Worm (Caenorhabditis elegans) whole organism, L2 larva: ENCODE measurements around the gene pah-1.

ENCODE experiments used
- alr-1 ChIP-seq: fragments of 150-350 bp; optimal IDR thresholded peaks from 2 replicates; lab custom pipeline; 2014; ENCODE audit warnings: missing biosample characterization, missing genetic modification characterization
- ceh-82 ChIP-seq: fragments of 150-350 bp; optimal IDR thresholded peaks from 2 replicates; lab custom pipeline; 2014; ENCODE audit warnings: missing biosample characterization, missing genetic modification characterization
- fos-1 ChIP-seq: fragments of 150-350 bp; optimal IDR thresholded peaks from 2 replicates; lab custom pipeline; 2014; ENCODE audit warnings: missing biosample characterization, missing genetic modification characterization
- mdl-1 ChIP-seq, 2 experiments: fragments of 150-350 bp in 1 of 2; sonication (generic microtip) in 1 of 2; optimal IDR thresholded peaks; 2 replicates each; lab custom pipeline; 2017; ENCODE audit warnings: missing biosample characterization in 2 of 2, missing genetic modification characterization in 2 of 2
- nhr-12 ChIP-seq: fragments of 150-350 bp; optimal IDR thresholded peaks from 2 replicates; lab custom pipeline; 2014; ENCODE audit warnings: missing biosample characterization, missing genetic modification characterization
- nhr-129 ChIP-seq: fragments of 150-350 bp; optimal IDR thresholded peaks from 2 replicates; lab custom pipeline; 2014; ENCODE audit warnings: missing biosample characterization, missing genetic modification characterization
- nhr-23 ChIP-seq: fragments of 150-350 bp; optimal IDR thresholded peaks from 2 replicates; lab custom pipeline; 2014; ENCODE audit warnings: missing biosample characterization, missing genetic modification reagents, missing genetic modification characterization
- nhr-237 ChIP-seq: fragments of 150-350 bp; optimal IDR thresholded peaks from 2 replicates; lab custom pipeline; 2014; ENCODE audit warnings: missing biosample characterization, missing genetic modification characterization
- nhr-77 ChIP-seq: fragments of 150-350 bp; optimal IDR thresholded peaks from 2 replicates; lab custom pipeline; 2014; ENCODE audit warnings: missing biosample characterization, missing genetic modification characterization
- skn-1 ChIP-seq: sonication (generic microtip); optimal IDR thresholded peaks from 2 replicates; lab custom pipeline; 2017; ENCODE audit warnings: missing biosample characterization, missing genetic modification characterization
- unc-39 ChIP-seq: fragments of 150-350 bp; optimal IDR thresholded peaks from 2 replicates; lab custom pipeline; 2014; ENCODE audit warnings: missing biosample characterization, missing genetic modification characterization
- ztf-11 ChIP-seq: sonication (generic microtip); optimal IDR thresholded peaks from 2 replicates; lab custom pipeline; 2017; ENCODE audit warnings: missing biosample characterization, missing genetic modification characterization

DNA sequence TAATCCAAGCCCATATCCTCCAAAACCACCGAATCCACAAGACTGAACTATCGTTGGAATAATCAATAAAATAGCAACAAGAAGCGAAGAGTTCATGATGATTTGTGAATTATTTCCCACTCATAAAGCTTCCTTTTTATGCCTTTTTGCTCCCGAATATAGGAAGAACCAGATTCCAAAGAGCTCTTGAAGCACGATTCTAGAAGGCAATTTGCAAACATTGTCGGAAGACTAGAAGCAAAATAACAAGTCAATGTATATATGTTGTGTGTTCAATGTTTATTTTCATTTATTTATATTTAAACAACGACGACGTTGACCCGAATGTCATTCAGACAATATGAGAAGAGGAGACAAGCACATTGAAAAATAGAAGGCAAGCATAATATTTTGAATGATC lies 25.8 kb upstream of the pah-1 start, which contains the start of gene idpa-2:
- TF ChIP-seq nhr-77: no peak
- no peak for TF ChIP-seq ceh-82 (tag; lab: Kevin White, UChicago)
- no peak for TF ChIP-seq nhr-237
- no peak for TF ChIP-seq fos-1 (tag; lab: Kevin White, UChicago)
- no peak for TF ChIP-seq skn-1
- no peak for TF ChIP-seq alr-1 (tag; lab: Kevin White, UChicago)
- no peak for TF ChIP-seq nhr-12
- no peak for TF ChIP-seq nhr-129 (tag; lab: Kevin White, UChicago)
- TF ChIP-seq ztf-11 (tag; lab: Kevin White, UChicago): no peak
- TF ChIP-seq mdl-1 (tag; optimal IDR thresholded peaks at IDR 0.05; lab: Kevin White, UChicago): no peak
- no peak for TF ChIP-seq unc-39 (tag; lab: Kevin White, UChicago)
- TF ChIP-seq nhr-23 (tag; lab: Kevin White, UChicago): no peak
